Worm (Caenorhabditis elegans) whole organism, young adult: ENCODE results near the gene ergi-1.
A peak's percentile ranks its signal among the peaks of the same experiment; 100 is the strongest.

Source experiments
- B0019.2 ChIP-seq: fragments of 200-800 bp; sonication (Bioruptor generic); conservative IDR thresholded peaks from 2 replicates; pipeline ENCODE4 v1.3.6; 2022; ENCODE audit warnings: missing genetic modification reagents, missing genetic modification characterization, missing compliant biosample characterization
- F10E7.11 ChIP-seq: sonication (generic microtip); optimal IDR thresholded peaks from 2 replicates; lab custom pipeline; 2017; ENCODE audit warnings: mild to moderate bottlenecking, missing genetic modification characterization, moderate library complexity, missing compliant biosample characterization
- F52B5.7 ChIP-seq: sonication (generic microtip); optimal IDR thresholded peaks from 2 replicates; lab custom pipeline; 2016; ENCODE audit warnings: mild to moderate bottlenecking, missing genetic modification characterization, missing compliant biosample characterization
- F57A8.1 ChIP-seq: fragments of 200-800 bp; sonication (Bioruptor generic); optimal IDR thresholded peaks from 2 replicates; lab custom pipeline; 2018; ENCODE audit warnings: mild to moderate bottlenecking, missing genetic modification characterization, moderate library complexity, missing compliant biosample characterization
- K12H6.12 ChIP-seq: fragments of 200-800 bp; sonication (Bioruptor generic); optimal IDR thresholded peaks from 2 replicates; lab custom pipeline; 2018; ENCODE audit warnings: mild to moderate bottlenecking, missing genetic modification characterization, missing compliant biosample characterization
- Y67H2A.10 ChIP-seq: fragments of 200-800 bp; sonication (Bioruptor generic); conservative IDR thresholded peaks from 2 replicates; pipeline ENCODE4 v1.3.6; 2022; ENCODE audit warnings: missing genetic modification reagents, missing genetic modification characterization, missing compliant biosample characterization
- akir-1 ChIP-seq: fragments of 200-800 bp; sonication (Bioruptor generic); optimal IDR thresholded peaks from 2 replicates; lab custom pipeline; 2018; ENCODE audit warnings: mild to moderate bottlenecking, missing genetic modification characterization, moderate library complexity, missing compliant biosample characterization
- athp-1 ChIP-seq: sonication (generic microtip); optimal IDR thresholded peaks from 2 replicates; lab custom pipeline; 2017; ENCODE audit warnings: mild to moderate bottlenecking, missing genetic modification characterization, missing compliant biosample characterization
- attf-5 ChIP-seq: fragments of 200-800 bp; sonication (Bioruptor generic); optimal IDR thresholded peaks from 2 replicates; lab custom pipeline; 2018; ENCODE audit warnings: mild to moderate bottlenecking, missing genetic modification characterization, missing compliant biosample characterization
- cebp-1 ChIP-seq, 2 experiments: fragments of 200-800 bp in 1 of 2; sonication (Bioruptor generic) in 1 of 2; sonication (generic microtip) in 1 of 2; IDR thresholded peaks in 1 of 2; optimal IDR thresholded peaks in 1 of 2; 2 replicates each; pipeline versions ENCODE4 v1.3.6 to Lab custom; 2017 to 2022; ENCODE audit warnings: missing compliant biosample characterization in 2 of 2, missing genetic modification characterization in 2 of 2, mild to moderate bottlenecking in 1 of 2, missing genetic modification reagents in 1 of 2, moderate library complexity in 1 of 2
- cebp-2 ChIP-seq: fragments of 200-800 bp; sonication (Bioruptor generic); IDR thresholded peaks from 2 replicates; pipeline ENCODE4 v1.3.6; 2022; ENCODE audit warnings: missing genetic modification characterization, missing compliant biosample characterization
- dox-1 ChIP-seq: fragments of 200-800 bp; sonication (Bioruptor generic); IDR thresholded peaks from 2 replicates; pipeline ENCODE4 v1.3.6; 2022; ENCODE audit warnings: missing genetic modification reagents, missing genetic modification characterization, missing compliant biosample characterization
- egl-44 ChIP-seq: fragments of 200-800 bp; sonication (Bioruptor generic); IDR thresholded peaks from 2 replicates; pipeline ENCODE4 v1.3.6; 2022; ENCODE audit warnings: missing genetic modification reagents, missing genetic modification characterization, missing compliant biosample characterization
- gei-17 ChIP-seq: fragments of 200-800 bp; sonication (Bioruptor generic); optimal IDR thresholded peaks from 2 replicates; lab custom pipeline; 2018; ENCODE audit warnings: mild to moderate bottlenecking, missing genetic modification characterization, missing compliant biosample characterization
- him-1 ChIP-seq: sonication (generic microtip); optimal IDR thresholded peaks from 2 replicates; lab custom pipeline; 2016; ENCODE audit warnings: missing genotype, missing genetic modification reagents, missing genetic modification characterization, missing compliant biosample characterization
- lag-1 ChIP-seq: fragments of 200-800 bp; sonication (Bioruptor generic); IDR thresholded peaks from 2 replicates; pipeline ENCODE4 v1.3.6; 2022; ENCODE audit warnings: missing genetic modification reagents, missing genetic modification characterization, missing compliant biosample characterization
- let-526 ChIP-seq: fragments of 200-800 bp; sonication (Bioruptor generic); IDR thresholded peaks from 2 replicates; pipeline ENCODE4 v1.3.6; 2022; ENCODE audit warnings: missing genetic modification reagents, missing genetic modification characterization, missing compliant biosample characterization
- madf-6 ChIP-seq: fragments of 200-800 bp; sonication (Bioruptor generic); IDR thresholded peaks from 2 replicates; pipeline ENCODE4 v1.3.6; 2022; ENCODE audit warnings: missing genetic modification reagents, missing genetic modification characterization, missing compliant biosample characterization
- mcd-1 ChIP-seq: fragments of 200-800 bp; sonication (Bioruptor generic); IDR thresholded peaks from 2 replicates; pipeline ENCODE4 v1.3.6; 2022; ENCODE audit warnings: missing genetic modification reagents, missing genetic modification characterization, missing compliant biosample characterization
- nhr-27 ChIP-seq: fragments of 200-800 bp; sonication (Bioruptor generic); optimal IDR thresholded peaks from 2 replicates; lab custom pipeline; 2018; ENCODE audit warnings: mild to moderate bottlenecking, missing genetic modification characterization, moderate library complexity, missing compliant biosample characterization
- rcor-1 ChIP-seq: fragments of 200-800 bp; sonication (Bioruptor generic); IDR thresholded peaks from 2 replicates; pipeline ENCODE4 v1.3.6; 2022; ENCODE audit warnings: missing genetic modification reagents, missing genetic modification characterization, missing compliant biosample characterization
- rpc-1 ChIP-seq, 2 experiments: fragments of 150-350 bp in 1 of 2; sonication (generic microtip) in 1 of 2; optimal IDR thresholded peaks; 2 replicates each; lab custom pipeline; 2014 to 2018; ENCODE audit warnings: missing biosample characterization in 1 of 2, missing genetic modification characterization in 1 of 2, missing genetic modification reagents in 1 of 2, missing genotype in 1 of 2
- sdz-38 ChIP-seq: sonication (generic microtip); optimal IDR thresholded peaks from 2 replicates; lab custom pipeline; 2016; ENCODE audit warnings: missing genotype, missing genetic modification characterization, missing compliant biosample characterization
- snpc-1.3 ChIP-seq: sonication (generic microtip); optimal IDR thresholded peaks from 2 replicates; lab custom pipeline; 2017; ENCODE audit warnings: missing genetic modification characterization, mild to moderate bottlenecking, missing compliant biosample characterization, antibody characterized with exemption, moderate library complexity, missing genotype, missing genetic modification reagents; ENCODE audit not compliant: insufficient read depth
- snpc-4 ChIP-seq, 5 experiments: fragments of 150-350 bp in 1 of 5; sonication (generic microtip) in 4 of 5; optimal IDR thresholded peaks; 2 replicates each; lab custom pipeline; 2014 to 2018; ENCODE audit warnings: missing genetic modification characterization in 5 of 5, missing biosample characterization in 3 of 5, antibody characterized with exemption in 2 of 5, mild to moderate bottlenecking in 2 of 5, missing compliant biosample characterization in 2 of 5, missing genotype in 2 of 5, moderate library complexity in 2 of 5, missing genetic modification reagents in 1 of 5
- somi-1 ChIP-seq: fragments of 200-800 bp; sonication (Bioruptor generic); optimal IDR thresholded peaks from 2 replicates; lab custom pipeline; 2018; ENCODE audit warnings: mild to moderate bottlenecking, missing genetic modification characterization, missing compliant biosample characterization
- tbx-9 ChIP-seq: sonication (generic microtip); optimal IDR thresholded peaks from 2 replicates; lab custom pipeline; 2016; ENCODE audit warnings: borderline replicate concordance, missing genetic modification characterization, inconsistent platforms, missing compliant biosample characterization
- tlf-1 ChIP-seq: fragments of 200-800 bp; sonication (Bioruptor generic); optimal IDR thresholded peaks from 2 replicates; lab custom pipeline; 2018; ENCODE audit warnings: mild to moderate bottlenecking, missing genetic modification characterization, missing compliant biosample characterization
- unc-130 ChIP-seq: sonication (generic microtip); optimal IDR thresholded peaks from 2 replicates; lab custom pipeline; 2016; ENCODE audit warnings: missing genetic modification reagents, missing genetic modification characterization, missing compliant biosample characterization
- xnd-1 ChIP-seq: sonication (generic microtip); optimal IDR thresholded peaks from 2 replicates; lab custom pipeline; 2016; ENCODE audit warnings: missing genotype, missing genetic modification reagents, missing genetic modification characterization, missing compliant biosample characterization
- zfh-2 ChIP-seq: fragments of 200-800 bp; sonication (Bioruptor generic); conservative IDR thresholded peaks from 2 replicates; pipeline ENCODE4 v1.3.6; 2022; ENCODE audit warnings: missing genetic modification reagents, missing genetic modification characterization, missing compliant biosample characterization
- zim-3 ChIP-seq: sonication (generic microtip); optimal IDR thresholded peaks from 2 replicates; lab custom pipeline; 2017; ENCODE audit warnings: mild to moderate bottlenecking, missing genetic modification characterization, moderate library complexity, missing compliant biosample characterization
- ztf-18 ChIP-seq: sonication (generic microtip); optimal IDR thresholded peaks from 2 replicates; lab custom pipeline; 2016; ENCODE audit warnings: missing genotype, mild to moderate bottlenecking, missing genetic modification characterization, missing compliant biosample characterization
- ztf-22 ChIP-seq: fragments of 200-800 bp; sonication (Bioruptor generic); optimal IDR thresholded peaks from 2 replicates; lab custom pipeline; 2018; ENCODE audit warnings: mild to moderate bottlenecking, missing genetic modification characterization, moderate library complexity, missing compliant biosample characterization
- ztf-6 ChIP-seq: fragments of 200-800 bp; sonication (Bioruptor generic); IDR thresholded peaks from 2 replicates; pipeline ENCODE4 v1.3.6; 2022; ENCODE audit warnings: missing genetic modification reagents, missing genetic modification characterization, missing compliant biosample characterization

ergi-1 gene

DNA sequence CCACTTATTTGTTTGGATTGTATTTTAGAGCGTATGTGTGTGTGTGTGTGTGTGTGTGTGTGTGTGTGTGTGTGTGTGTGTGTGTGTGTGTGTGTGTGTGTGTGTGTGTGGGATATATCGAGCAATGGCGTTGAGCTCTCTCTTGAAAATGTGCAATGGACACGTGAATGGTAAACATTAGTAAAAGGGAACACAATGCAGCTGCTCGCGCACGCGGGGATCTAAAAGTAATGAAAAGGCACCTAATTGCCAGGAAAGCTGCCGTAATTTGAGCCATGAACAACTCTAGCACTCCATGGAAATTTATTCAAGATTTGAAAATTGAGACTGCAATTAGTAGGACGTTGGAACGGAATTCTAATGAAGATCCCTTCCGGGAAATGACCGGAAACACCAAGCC, 8.2 kb upstream of the ergi-1 start:
- TF ChIP-seq K12H6.12 (peak; percentile 23), F52B5.7 (tag; lab: Kevin White, UChicago) (no peak)
- TF ChIP-seq, all 124 proteins: peak for 1

DNA sequence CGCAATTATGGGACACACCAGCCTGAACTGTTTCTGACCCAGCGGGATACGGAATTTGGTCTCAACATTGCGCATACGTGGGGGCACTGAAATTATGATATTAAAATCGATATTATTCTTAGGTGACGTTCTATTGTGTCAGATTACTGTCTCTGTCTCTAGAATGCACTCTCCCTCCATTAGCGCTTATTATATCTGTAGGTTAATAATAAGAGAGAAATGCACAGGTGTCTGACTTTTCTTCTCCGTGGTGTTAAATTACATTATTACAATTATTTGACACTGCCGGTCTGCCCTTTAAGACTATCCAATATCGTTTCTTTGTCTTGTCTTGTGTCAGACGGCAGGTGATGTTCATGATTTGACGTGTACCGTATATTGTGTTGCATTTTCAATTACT, 7.5 kb upstream of the ergi-1 start:
- TF ChIP-seq ztf-18 (tag; lab: Kevin White, UChicago): no peak
- no peak for TF ChIP-seq let-526 (GFP tag; lab: Robert Waterston, UW)
- no peak for TF ChIP-seq somi-1
- TF ChIP-seq zim-3 (tag; lab: Kevin White, UChicago): no peak
- TF ChIP-seq cebp-1 (GFP tag; IDR thresholded peaks at IDR 0.05; lab: Robert Waterston, UW): no peak
- no peak for TF ChIP-seq cebp-1 (tag; optimal IDR thresholded peaks at IDR 0.05; lab: Kevin White, UChicago)
- no peak for TF ChIP-seq ztf-6 (GFP tag; lab: Robert Waterston, UW)
- no peak for TF ChIP-seq unc-130
- TF ChIP-seq tlf-1 (GFP tag; lab: Kevin White, UChicago): no peak
- no peak for TF ChIP-seq K12H6.12
- no peak for TF ChIP-seq Y67H2A.10
- no peak for TF ChIP-seq mcd-1
- TF ChIP-seq attf-5 (GFP tag; lab: Kevin White, UChicago): no peak
- no peak for TF ChIP-seq B0019.2 (GFP tag; lab: Robert Waterston, UW)

DNA sequence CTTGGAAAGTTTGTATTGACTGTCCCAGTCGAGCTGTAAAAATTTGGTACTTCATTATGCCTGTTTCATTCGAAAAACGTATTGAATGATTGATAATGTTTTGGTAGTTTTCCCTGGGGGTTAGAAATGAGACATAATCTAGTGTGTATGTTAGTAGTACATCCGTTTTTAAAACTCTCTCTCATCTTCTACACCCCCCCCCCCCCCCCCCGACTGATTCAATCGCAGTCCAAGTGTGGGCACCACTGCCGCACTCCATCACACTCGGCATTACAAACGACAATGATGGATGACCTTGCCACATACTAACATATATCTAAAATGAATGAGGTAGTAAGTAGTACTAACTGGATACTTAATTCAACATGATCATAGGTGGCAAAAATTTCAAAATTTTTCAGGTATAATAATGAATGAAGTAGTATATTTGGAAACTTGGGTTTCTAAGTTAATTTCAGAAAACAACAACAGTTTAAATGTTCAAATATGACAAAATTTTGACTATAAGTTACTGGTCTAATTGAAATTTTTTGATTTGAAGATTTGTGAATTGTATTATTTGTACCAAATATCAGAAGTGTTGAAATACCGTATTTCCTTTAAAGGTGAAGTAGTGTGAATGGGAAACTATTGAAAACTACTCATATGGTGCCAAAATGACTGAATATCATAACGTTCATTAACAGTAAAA, 6.5 kb upstream of the ergi-1 start:
- TF ChIP-seq zfh-2 (GFP tag; lab: Robert Waterston, UW): peak; percentile 33; the same call in 1 of the 2 replicates
- TF ChIP-seq lag-1 (GFP tag; lab: Robert Waterston, UW): no peak
- no peak for TF ChIP-seq madf-6 (GFP tag; lab: Robert Waterston, UW)
- no peak for TF ChIP-seq nhr-27
- TF ChIP-seq gei-17 (GFP tag; lab: Kevin White, UChicago): no peak
- no peak for TF ChIP-seq akir-1
- no peak for TF ChIP-seq tbx-9 (tag; lab: Kevin White, UChicago)
- TF ChIP-seq athp-1: no peak

- TF ChIP-seq rpc-1 (optimal IDR thresholded peaks at IDR 0.05; lab: Kevin White, UChicago) (no peak), rpc-1 (tag; optimal IDR thresholded peaks at IDR 0.05; lab: Kevin White, UChicago) (peak; percentile 26), dox-1 (GFP tag; lab: Robert Waterston, UW) (no peak)
Measured at ce11 chrX:2040877-2041276, 5.8 kb upstream of the ergi-1 start.

ce11 chrX:2039358-2039757, 4.3 kb upstream of the ergi-1 start, which contains the start of gene smex-2:
TSS of gene smex-2 (minus strand) at chrX:2039458.
- TF ChIP-seq egl-44 (GFP tag; lab: Robert Waterston, UW) (no peak), snpc-4 (GFP tag; optimal IDR thresholded peaks at IDR 0.05; lab: Kevin White, UChicago) (no peak), snpc-4 (tag; optimal IDR thresholded peaks at IDR 0.05; lab: Kevin White, UChicago) (no peak), F10E7.11 (tag; lab: Kevin White, UChicago) (no peak), ztf-22 (GFP tag; lab: Kevin White, UChicago) (no peak), F57A8.1 (GFP tag; lab: Kevin White, UChicago) (no peak), zim-3 (tag; lab: Kevin White, UChicago) (no peak), cebp-2 (GFP tag; lab: Robert Waterston, UW) (no peak), snpc-1.3 (tag; lab: Kevin White, UChicago) (no peak), rcor-1 (no peak), xnd-1 (tag; lab: Kevin White, UChicago) (no peak), him-1 (no peak), sdz-38 (tag; lab: Kevin White, UChicago) (no peak)
